Worm (Caenorhabditis elegans) whole organism, mixed stage, embryonic: ENCODE measurements around the gene C06H5.8.

Source experiments
- cnd-1 ChIP-seq: fragments of 200-800 bp; sonication (Bioruptor generic); optimal IDR thresholded peaks from 2 replicates; lab custom pipeline; 2018; ENCODE audit warnings: mild to moderate bottlenecking, missing genetic modification characterization, missing compliant biosample characterization
- elt-3 ChIP-seq: fragments of 150-350 bp; optimal IDR thresholded peaks from 2 replicates; lab custom pipeline; 2014; ENCODE audit warnings: missing biosample characterization, missing genetic modification characterization
- flh-1 ChIP-seq: fragments of 200-800 bp; sonication (Bioruptor generic); optimal IDR thresholded peaks from 2 replicates; lab custom pipeline; 2018; ENCODE audit warnings: mild to moderate bottlenecking, missing genetic modification characterization, moderate library complexity, missing compliant biosample characterization
- hlh-1 ChIP-seq: fragments of 150-350 bp; optimal IDR thresholded peaks from 2 replicates; lab custom pipeline; 2014; ENCODE audit warnings: missing biosample characterization, missing genetic modification reagents, missing genetic modification characterization
- lin-13 ChIP-seq: fragments of 150-350 bp; optimal IDR thresholded peaks from 2 replicates; lab custom pipeline; 2014; ENCODE audit warnings: missing biosample characterization, missing genetic modification characterization
- lin-32 ChIP-seq: fragments of 200-800 bp; sonication (Bioruptor generic); optimal IDR thresholded peaks from 2 replicates; lab custom pipeline; 2018; ENCODE audit warnings: mild to moderate bottlenecking, missing genetic modification characterization, missing compliant biosample characterization
- lsy-2 ChIP-seq: fragments of 150-350 bp; optimal IDR thresholded peaks from 2 replicates; lab custom pipeline; 2014; ENCODE audit warnings: missing biosample characterization, missing genetic modification characterization
- mep-1 ChIP-seq: fragments of 150-350 bp; optimal IDR thresholded peaks from 2 replicates; lab custom pipeline; 2017; ENCODE audit warnings: missing biosample characterization, missing genetic modification reagents, missing genetic modification characterization, inconsistent platforms
- nhr-12 ChIP-seq: fragments of 150-350 bp; optimal IDR thresholded peaks from 2 replicates; lab custom pipeline; 2014; ENCODE audit warnings: missing biosample characterization, missing genetic modification characterization
- nhr-76 ChIP-seq: sonication (generic microtip); optimal IDR thresholded peaks from 2 replicates; lab custom pipeline; 2017; ENCODE audit warnings: missing biosample characterization, missing genetic modification characterization
- snpc-4 ChIP-seq: fragments of 150-350 bp; optimal IDR thresholded peaks from 2 replicates; lab custom pipeline; 2014; ENCODE audit warnings: missing biosample characterization, missing genetic modification characterization
- unc-39 ChIP-seq: fragments of 150-350 bp; optimal IDR thresholded peaks from 2 replicates; lab custom pipeline; 2014; ENCODE audit warnings: missing biosample characterization, missing genetic modification characterization
- unc-62 ChIP-seq: fragments of 150-350 bp; optimal IDR thresholded peaks from 2 replicates; lab custom pipeline; 2014; ENCODE audit warnings: missing biosample characterization, missing genetic modification reagents, missing genetic modification characterization

ce11 chrV:17888939-17889338 lies 29.9 kb upstream of the C06H5.8 start, which contains the start of gene C06H5.6:
- TF ChIP-seq snpc-4 (tag; lab: Kevin White, UChicago): no peak
- no peak for TF ChIP-seq hlh-1 (tag; lab: Kevin White, UChicago)
- no peak for TF ChIP-seq unc-39
- TF ChIP-seq lin-32 (GFP tag; lab: Kevin White, UChicago): no peak
- TF ChIP-seq lin-13: no peak
- TF ChIP-seq nhr-12 (tag; lab: Kevin White, UChicago): no peak
- TF ChIP-seq mep-1 (tag; lab: Kevin White, UChicago): no peak
- no peak for TF ChIP-seq elt-3 (tag; lab: Kevin White, UChicago)
- no peak for TF ChIP-seq flh-1 (GFP tag; lab: Kevin White, UChicago)
- TF ChIP-seq unc-62: no peak
- no peak for TF ChIP-seq cnd-1 (tag; lab: Kevin White, UChicago)
- no peak for TF ChIP-seq nhr-76 (tag; lab: Kevin White, UChicago)
- TF ChIP-seq lsy-2 (tag; lab: Kevin White, UChicago): no peak
